Worm (Caenorhabditis elegans) whole organism, young adult: ENCODE measurements around the gene dhps-1.
A peak's percentile ranks its signal among the peaks of the same experiment; 100 is the strongest.

Experiments
- B0019.2 ChIP-seq: fragments of 200-800 bp; sonication (Bioruptor generic); conservative IDR thresholded peaks from 2 replicates; pipeline ENCODE4 v1.3.6; 2022; ENCODE audit warnings: missing genetic modification reagents, missing genetic modification characterization, missing compliant biosample characterization
- B0261.1 ChIP-seq: sonication (generic microtip); optimal IDR thresholded peaks from 2 replicates; lab custom pipeline; 2016; ENCODE audit warnings: mild to moderate bottlenecking, missing genetic modification characterization, moderate library complexity, missing compliant biosample characterization
- B0336.3 ChIP-seq: fragments of 200-800 bp; sonication (Bioruptor generic); IDR thresholded peaks from 2 replicates; pipeline ENCODE4 v1.3.6; 2022; ENCODE audit warnings: missing genetic modification characterization, missing compliant biosample characterization
- C17E4.6 ChIP-seq: fragments of 200-800 bp; sonication (Bioruptor generic); IDR thresholded peaks from 2 replicates; pipeline ENCODE4 v1.3.6; 2022; ENCODE audit warnings: missing genetic modification reagents, missing genetic modification characterization, missing compliant biosample characterization
- D2030.7 ChIP-seq: fragments of 200-800 bp; sonication (Bioruptor generic); IDR thresholded peaks from 2 replicates; pipeline ENCODE4 v1.3.6; 2022; ENCODE audit warnings: missing genetic modification reagents, missing genetic modification characterization, missing compliant biosample characterization
- F10E7.11 ChIP-seq: sonication (generic microtip); optimal IDR thresholded peaks from 2 replicates; lab custom pipeline; 2017; ENCODE audit warnings: mild to moderate bottlenecking, missing genetic modification characterization, moderate library complexity, missing compliant biosample characterization
- F22D6.2 ChIP-seq: sonication (generic microtip); optimal IDR thresholded peaks from 2 replicates; lab custom pipeline; 2016; ENCODE audit warnings: mild to moderate bottlenecking, missing genetic modification characterization, missing compliant biosample characterization
- F23B12.7 ChIP-seq: sonication (generic microtip); optimal IDR thresholded peaks from 2 replicates; lab custom pipeline; 2017; ENCODE audit warnings: missing genetic modification characterization, mild to moderate bottlenecking, missing compliant biosample characterization, antibody characterized with exemption, moderate library complexity; ENCODE audit not compliant: insufficient read depth
- F33H1.4 ChIP-seq: fragments of 200-800 bp; sonication (Bioruptor generic); IDR thresholded peaks from 2 replicates; pipeline ENCODE4 v1.3.6; 2022; ENCODE audit warnings: missing genetic modification reagents, missing genetic modification characterization, missing compliant biosample characterization
- F39B2.1 ChIP-seq: fragments of 200-800 bp; sonication (Bioruptor generic); IDR thresholded peaks from 2 replicates; pipeline ENCODE4 v1.3.6; 2022; ENCODE audit warnings: missing genetic modification reagents, missing genetic modification characterization, missing compliant biosample characterization
- Y67H2A.10 ChIP-seq: fragments of 200-800 bp; sonication (Bioruptor generic); conservative IDR thresholded peaks from 2 replicates; pipeline ENCODE4 v1.3.6; 2022; ENCODE audit warnings: missing genetic modification reagents, missing genetic modification characterization, missing compliant biosample characterization
- Y79H2A.3 ChIP-seq: fragments of 200-800 bp; sonication (Bioruptor generic); conservative IDR thresholded peaks from 2 replicates; pipeline ENCODE4 v1.3.6; 2022; ENCODE audit warnings: missing genetic modification reagents, missing genetic modification characterization, missing compliant biosample characterization
- Y95B8A.8 ChIP-seq: fragments of 200-800 bp; sonication (Bioruptor generic); IDR thresholded peaks from 2 replicates; pipeline ENCODE4 v1.3.6; 2022; ENCODE audit warnings: missing genetic modification reagents, missing genetic modification characterization, missing compliant biosample characterization
- ZK185.1 ChIP-seq: sonication (generic microtip); optimal IDR thresholded peaks from 2 replicates; lab custom pipeline; 2016; ENCODE audit warnings: mild to moderate bottlenecking, missing genetic modification characterization, missing compliant biosample characterization; ENCODE audit not compliant: poor library complexity, severe bottlenecking
- akir-1 ChIP-seq: fragments of 200-800 bp; sonication (Bioruptor generic); optimal IDR thresholded peaks from 2 replicates; lab custom pipeline; 2018; ENCODE audit warnings: mild to moderate bottlenecking, missing genetic modification characterization, moderate library complexity, missing compliant biosample characterization
- aptf-3 ChIP-seq: fragments of 200-800 bp; sonication (Bioruptor generic); IDR thresholded peaks from 2 replicates; pipeline ENCODE4 v1.3.6; 2022; ENCODE audit warnings: missing genetic modification characterization, missing compliant biosample characterization
- athp-1 ChIP-seq: sonication (generic microtip); optimal IDR thresholded peaks from 2 replicates; lab custom pipeline; 2017; ENCODE audit warnings: mild to moderate bottlenecking, missing genetic modification characterization, missing compliant biosample characterization
- attf-3 ChIP-seq: fragments of 200-800 bp; sonication (Bioruptor generic); conservative IDR thresholded peaks from 2 replicates; pipeline ENCODE4 v1.3.6; 2022; ENCODE audit warnings: missing genetic modification reagents, missing genetic modification characterization, missing compliant biosample characterization
- attf-6 ChIP-seq: fragments of 200-800 bp; sonication (Bioruptor generic); IDR thresholded peaks from 2 replicates; pipeline ENCODE4 v1.3.6; 2022; ENCODE audit warnings: missing genetic modification reagents, missing genetic modification characterization, missing compliant biosample characterization
- bed-1 ChIP-seq: fragments of 200-800 bp; sonication (Bioruptor generic); IDR thresholded peaks from 2 replicates; pipeline ENCODE4 v1.3.6; 2022; ENCODE audit warnings: missing genetic modification reagents, missing genetic modification characterization, missing compliant biosample characterization
- ceh-100 ChIP-seq: fragments of 200-800 bp; sonication (Bioruptor generic); IDR thresholded peaks from 2 replicates; pipeline ENCODE4 v1.3.6; 2022; ENCODE audit warnings: missing genetic modification reagents, missing genetic modification characterization, missing compliant biosample characterization
- ceh-27 ChIP-seq: fragments of 200-800 bp; sonication (Bioruptor generic); optimal IDR thresholded peaks from 2 replicates; lab custom pipeline; 2018; ENCODE audit warnings: mild to moderate bottlenecking, missing genetic modification characterization, moderate library complexity, missing compliant biosample characterization
- ceh-91 ChIP-seq: fragments of 200-800 bp; sonication (Bioruptor generic); IDR thresholded peaks from 2 replicates; pipeline ENCODE4 v1.3.6; 2022; ENCODE audit warnings: missing genetic modification reagents, missing genetic modification characterization, missing compliant biosample characterization
- dpff-1 ChIP-seq: sonication (generic microtip); optimal IDR thresholded peaks from 2 replicates; lab custom pipeline; 2017; ENCODE audit warnings: mild to moderate bottlenecking, missing genetic modification characterization, missing compliant biosample characterization
- ets-4 ChIP-seq: fragments of 200-800 bp; sonication (Bioruptor generic); optimal IDR thresholded peaks from 2 replicates; lab custom pipeline; 2018; ENCODE audit warnings: mild to moderate bottlenecking, missing genetic modification characterization, missing compliant biosample characterization
- hlh-12 ChIP-seq: sonication (generic microtip); optimal IDR thresholded peaks from 2 replicates; lab custom pipeline; 2016; ENCODE audit warnings: missing genetic modification characterization, missing compliant biosample characterization
- hsf-1 ChIP-seq: fragments of 200-800 bp; sonication (Bioruptor generic); IDR thresholded peaks from 2 replicates; pipeline ENCODE4 v1.3.6; 2022; ENCODE audit warnings: missing genetic modification reagents, missing genetic modification characterization, missing compliant biosample characterization
- lag-1 ChIP-seq: fragments of 200-800 bp; sonication (Bioruptor generic); IDR thresholded peaks from 2 replicates; pipeline ENCODE4 v1.3.6; 2022; ENCODE audit warnings: missing genetic modification reagents, missing genetic modification characterization, missing compliant biosample characterization
- let-526 ChIP-seq: fragments of 200-800 bp; sonication (Bioruptor generic); IDR thresholded peaks from 2 replicates; pipeline ENCODE4 v1.3.6; 2022; ENCODE audit warnings: missing genetic modification reagents, missing genetic modification characterization, missing compliant biosample characterization
- lsl-1 ChIP-seq: fragments of 200-800 bp; sonication (Bioruptor generic); optimal IDR thresholded peaks from 2 replicates; lab custom pipeline; 2018; ENCODE audit warnings: mild to moderate bottlenecking, missing genetic modification characterization, moderate library complexity, missing compliant biosample characterization
- madf-3 ChIP-seq: fragments of 200-800 bp; sonication (Bioruptor generic); IDR thresholded peaks from 2 replicates; pipeline ENCODE4 v1.3.6; 2022; ENCODE audit warnings: missing genetic modification reagents, missing genetic modification characterization, missing compliant biosample characterization
- madf-6 ChIP-seq: fragments of 200-800 bp; sonication (Bioruptor generic); IDR thresholded peaks from 2 replicates; pipeline ENCODE4 v1.3.6; 2022; ENCODE audit warnings: missing genetic modification reagents, missing genetic modification characterization, missing compliant biosample characterization
- nhr-179 ChIP-seq: sonication (generic microtip); optimal IDR thresholded peaks from 2 replicates; lab custom pipeline; 2016; ENCODE audit warnings: mild to moderate bottlenecking, missing genetic modification characterization, missing compliant biosample characterization
- pbrm-1 ChIP-seq: fragments of 200-800 bp; sonication (Bioruptor generic); IDR thresholded peaks from 2 replicates; pipeline ENCODE4 v1.3.6; 2022; ENCODE audit warnings: missing genetic modification reagents, missing genetic modification characterization, missing compliant biosample characterization
- repo-1 ChIP-seq: sonication (generic microtip); optimal IDR thresholded peaks from 2 replicates; lab custom pipeline; 2017; ENCODE audit warnings: mild to moderate bottlenecking, missing genetic modification characterization, missing compliant biosample characterization
- sdz-38 ChIP-seq: sonication (generic microtip); optimal IDR thresholded peaks from 2 replicates; lab custom pipeline; 2016; ENCODE audit warnings: missing genotype, missing genetic modification characterization, missing compliant biosample characterization
- sea-2 ChIP-seq: fragments of 200-800 bp; sonication (Bioruptor generic); IDR thresholded peaks from 2 replicates; pipeline ENCODE4 v1.3.6; 2022; ENCODE audit warnings: missing genetic modification characterization, missing compliant biosample characterization
- snpc-1.1 ChIP-seq: sonication (generic microtip); optimal IDR thresholded peaks from 2 replicates; lab custom pipeline; 2017; ENCODE audit warnings: missing genetic modification characterization, mild to moderate bottlenecking, missing compliant biosample characterization, antibody characterized with exemption, moderate library complexity, missing genotype, missing genetic modification reagents; ENCODE audit not compliant: insufficient read depth
- snpc-1.3 ChIP-seq: sonication (generic microtip); optimal IDR thresholded peaks from 2 replicates; lab custom pipeline; 2017; ENCODE audit warnings: missing genetic modification characterization, mild to moderate bottlenecking, missing compliant biosample characterization, antibody characterized with exemption, moderate library complexity, missing genotype, missing genetic modification reagents; ENCODE audit not compliant: insufficient read depth
- snpc-4 ChIP-seq, 5 experiments: fragments of 150-350 bp in 1 of 5; sonication (generic microtip) in 4 of 5; optimal IDR thresholded peaks; 2 replicates each; lab custom pipeline; 2014 to 2018; ENCODE audit warnings: missing genetic modification characterization in 5 of 5, missing biosample characterization in 3 of 5, antibody characterized with exemption in 2 of 5, mild to moderate bottlenecking in 2 of 5, missing compliant biosample characterization in 2 of 5, missing genotype in 2 of 5, moderate library complexity in 2 of 5, missing genetic modification reagents in 1 of 5
- tlf-1 ChIP-seq: fragments of 200-800 bp; sonication (Bioruptor generic); optimal IDR thresholded peaks from 2 replicates; lab custom pipeline; 2018; ENCODE audit warnings: mild to moderate bottlenecking, missing genetic modification characterization, missing compliant biosample characterization
- unc-130 ChIP-seq: sonication (generic microtip); optimal IDR thresholded peaks from 2 replicates; lab custom pipeline; 2016; ENCODE audit warnings: missing genetic modification reagents, missing genetic modification characterization, missing compliant biosample characterization
- zim-3 ChIP-seq: sonication (generic microtip); optimal IDR thresholded peaks from 2 replicates; lab custom pipeline; 2017; ENCODE audit warnings: mild to moderate bottlenecking, missing genetic modification characterization, moderate library complexity, missing compliant biosample characterization
- ztf-18 ChIP-seq: sonication (generic microtip); optimal IDR thresholded peaks from 2 replicates; lab custom pipeline; 2016; ENCODE audit warnings: missing genotype, mild to moderate bottlenecking, missing genetic modification characterization, missing compliant biosample characterization
- ztf-25 ChIP-seq: fragments of 200-800 bp; sonication (Bioruptor generic); IDR thresholded peaks from 2 replicates; pipeline ENCODE4 v1.3.6; 2022; ENCODE audit warnings: missing genetic modification reagents, missing genetic modification characterization, missing compliant biosample characterization
- ztf-26 ChIP-seq: sonication (generic microtip); optimal IDR thresholded peaks from 2 replicates; lab custom pipeline; 2017; ENCODE audit warnings: missing genetic modification characterization, missing compliant biosample characterization
- ztf-6 ChIP-seq: fragments of 200-800 bp; sonication (Bioruptor generic); IDR thresholded peaks from 2 replicates; pipeline ENCODE4 v1.3.6; 2022; ENCODE audit warnings: missing genetic modification reagents, missing genetic modification characterization, missing compliant biosample characterization

Gene dhps-1

DNA sequence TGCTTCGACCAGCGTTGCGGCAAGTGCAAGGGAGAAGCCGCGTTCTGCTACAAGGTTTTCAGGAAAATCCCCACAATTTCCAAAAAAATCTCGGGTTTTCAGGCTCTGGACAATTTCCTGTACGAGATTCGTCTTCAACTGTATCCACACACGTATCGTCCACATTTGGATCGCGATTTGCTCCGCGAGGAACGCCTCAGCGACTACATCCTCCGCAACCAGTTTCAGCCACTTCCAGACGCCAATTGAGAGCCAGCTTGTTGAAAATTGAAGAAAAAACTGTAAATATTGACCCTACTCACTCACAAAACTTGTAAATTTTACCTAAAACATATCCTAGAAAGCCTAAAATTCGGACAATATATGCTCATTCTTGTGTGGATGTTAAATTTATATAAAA is 28.0 kb upstream of the dhps-1 start (continued):
- TF ChIP-seq ztf-6 (GFP tag; lab: Robert Waterston, UW) (no peak), ceh-100 (GFP tag; lab: Robert Waterston, UW) (no peak), sea-2 (GFP tag; lab: Robert Waterston, UW) (no peak), F22D6.2 (tag; lab: Kevin White, UChicago) (no peak), attf-3 (GFP tag; lab: Robert Waterston, UW) (no peak), sdz-38 (tag; lab: Kevin White, UChicago) (no peak), F39B2.1 (no peak), zim-3 (tag; lab: Kevin White, UChicago) (no peak), aptf-3 (GFP tag; lab: Robert Waterston, UW) (no peak), ceh-27 (no peak), madf-6 (GFP tag; lab: Robert Waterston, UW) (0 out of 2 replicates have a peak, but pooled peaks have one; percentile 8), ztf-18 (tag; lab: Kevin White, UChicago) (no peak), F10E7.11 (tag; lab: Kevin White, UChicago) (no peak), Y95B8A.8 (GFP tag; lab: Robert Waterston, UW) (no peak), hsf-1 (GFP tag; lab: Robert Waterston, UW) (no peak), tlf-1 (GFP tag; lab: Kevin White, UChicago) (no peak), C17E4.6 (GFP tag; lab: Robert Waterston, UW) (no peak), madf-3 (GFP tag; lab: Robert Waterston, UW) (0 out of 2 replicates have a peak, but pooled peaks have one; percentile 15), let-526 (no peak), snpc-1.1 (no peak), pbrm-1 (GFP tag; lab: Robert Waterston, UW) (0 out of 2 replicates have a peak, but pooled peaks have one; percentile 39), ets-4 (no peak), hlh-12 (tag; lab: Kevin White, UChicago) (no peak), dpff-1 (tag; lab: Kevin White, UChicago) (no peak), B0261.1 (no peak), F23B12.7 (tag; lab: Kevin White, UChicago) (no peak), nhr-179 (tag; lab: Kevin White, UChicago) (no peak), lag-1 (no peak), Y67H2A.10 (GFP tag; lab: Robert Waterston, UW) (no peak), D2030.7 (GFP tag; lab: Robert Waterston, UW) (no peak)

DNA sequence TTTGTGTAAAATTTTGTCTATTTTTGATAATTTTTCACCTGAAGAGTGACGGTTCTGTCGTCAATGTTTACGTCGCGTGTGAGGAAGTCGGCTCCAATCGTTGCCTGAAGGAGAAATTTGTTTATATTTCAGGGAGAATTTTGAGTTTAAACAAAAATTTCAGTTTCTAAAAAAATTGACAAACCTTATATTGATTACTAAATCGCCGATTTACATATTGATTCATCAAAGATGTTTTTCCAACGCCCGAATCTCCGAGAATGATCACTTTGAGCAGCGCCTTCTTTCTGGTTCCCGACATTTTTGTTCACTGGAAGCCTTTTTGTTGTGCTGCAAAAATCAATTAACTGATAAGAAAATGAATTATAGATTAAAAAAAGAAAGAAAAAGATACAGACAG is 26.2 kb upstream of the dhps-1 start, which contains the start of gene rab-7:
rab-7 (minus strand) TSS at position 330 of the 400 bp plus-strand sequence.
- peak; percentile 79 for TF ChIP-seq madf-3 (GFP tag; lab: Robert Waterston, UW)
- TF ChIP-seq ceh-91 (GFP tag; lab: Robert Waterston, UW) = no peak
- no peak for TF ChIP-seq lsl-1 (GFP tag; lab: Kevin White, UChicago)
- TF ChIP-seq ets-4 = no peak
- no peak for TF ChIP-seq snpc-4 (GFP tag; optimal IDR thresholded peaks at IDR 0.05; lab: Kevin White, UChicago)
- no peak for TF ChIP-seq snpc-4 (tag; optimal IDR thresholded peaks at IDR 0.05; lab: Kevin White, UChicago)
- no peak for TF ChIP-seq akir-1 (GFP tag; lab: Kevin White, UChicago)
- 0 out of 2 replicates have a peak, but pooled peaks have one; percentile 32 for TF ChIP-seq pbrm-1 (GFP tag; lab: Robert Waterston, UW)
- 0 out of 2 replicates have a peak, but pooled peaks have one; percentile 10 for TF ChIP-seq attf-6 (GFP tag; lab: Robert Waterston, UW)
- TF ChIP-seq Y79H2A.3 (GFP tag; lab: Robert Waterston, UW) = no peak
- TF ChIP-seq ZK185.1 (tag; lab: Kevin White, UChicago) = no peak
- TF ChIP-seq B0261.1 = no peak
- TF ChIP-seq dpff-1 (tag; lab: Kevin White, UChicago) = peak; percentile 55
- TF ChIP-seq repo-1 (tag; lab: Kevin White, UChicago) = peak; percentile 51
- TF ChIP-seq unc-130 = no peak
- 0 out of 2 replicates have a peak, but pooled peaks have one; percentile 29 for TF ChIP-seq B0336.3
- TF ChIP-seq ztf-25 (GFP tag; lab: Robert Waterston, UW) = no peak
- no peak for TF ChIP-seq bed-1 (GFP tag; lab: Robert Waterston, UW)
- no peak for TF ChIP-seq attf-3 (GFP tag; lab: Robert Waterston, UW)
- no peak for TF ChIP-seq B0019.2 (GFP tag; lab: Robert Waterston, UW)
- TF ChIP-seq snpc-1.3 (tag; lab: Kevin White, UChicago) = no peak
- 0 out of 2 replicates have a peak, but pooled peaks have one; percentile 15 for TF ChIP-seq F33H1.4 (GFP tag; lab: Robert Waterston, UW)
- no peak for TF ChIP-seq ztf-26 (tag; lab: Kevin White, UChicago)
- 0 out of 2 replicates have a peak, but pooled peaks have one; percentile 36 for TF ChIP-seq D2030.7 (GFP tag; lab: Robert Waterston, UW)
- TF ChIP-seq athp-1 = no peak
